Worm (Caenorhabditis elegans) whole organism, midembryonic: ENCODE data around the gene nspf-2.

Experiments used
- flt-1 ChIP-seq: fragments of 200-800 bp; sonication (Bioruptor generic); IDR thresholded peaks from 2 replicates; pipeline ENCODE4 v1.3.6; 2022; ENCODE audit warnings: missing genetic modification characterization, missing compliant biosample characterization
- klf-2 ChIP-seq: fragments of 200-800 bp; sonication (Bioruptor generic); conservative IDR thresholded peaks from 2 replicates; pipeline ENCODE4 v1.3.6; 2022; ENCODE audit warnings: missing genetic modification reagents, missing genetic modification characterization, missing compliant biosample characterization
- med-1 ChIP-seq: sonication (generic microtip); optimal IDR thresholded peaks from 2 replicates; lab custom pipeline; 2017; ENCODE audit warnings: missing genetic modification characterization, mild to moderate bottlenecking, missing compliant biosample characterization, antibody characterized with exemption, missing genetic modification reagents; ENCODE audit not compliant: insufficient read depth
- ref-1 ChIP-seq: fragments of 200-800 bp; sonication (Bioruptor generic); conservative IDR thresholded peaks from 2 replicates; pipeline ENCODE4 v1.3.6; 2022; ENCODE audit warnings: missing genetic modification reagents, missing genetic modification characterization, missing compliant biosample characterization
- tab-1 ChIP-seq: fragments of 200-800 bp; sonication (Bioruptor generic); IDR thresholded peaks from 2 replicates; pipeline ENCODE4 v1.3.6; 2022; ENCODE audit warnings: missing genetic modification characterization, missing compliant biosample characterization
- ztf-23 ChIP-seq: fragments of 200-800 bp; sonication (Bioruptor generic); IDR thresholded peaks from 2 replicates; pipeline ENCODE4 v1.3.6; 2022; ENCODE audit warnings: missing genetic modification reagents, missing genetic modification characterization, missing compliant biosample characterization
- ztf-29 ChIP-seq: fragments of 200-800 bp; sonication (Bioruptor generic); IDR thresholded peaks from 2 replicates; pipeline ENCODE4 v1.3.6; 2022; ENCODE audit warnings: missing genetic modification reagents, missing genetic modification characterization, missing compliant biosample characterization

nspf-2 gene

DNA sequence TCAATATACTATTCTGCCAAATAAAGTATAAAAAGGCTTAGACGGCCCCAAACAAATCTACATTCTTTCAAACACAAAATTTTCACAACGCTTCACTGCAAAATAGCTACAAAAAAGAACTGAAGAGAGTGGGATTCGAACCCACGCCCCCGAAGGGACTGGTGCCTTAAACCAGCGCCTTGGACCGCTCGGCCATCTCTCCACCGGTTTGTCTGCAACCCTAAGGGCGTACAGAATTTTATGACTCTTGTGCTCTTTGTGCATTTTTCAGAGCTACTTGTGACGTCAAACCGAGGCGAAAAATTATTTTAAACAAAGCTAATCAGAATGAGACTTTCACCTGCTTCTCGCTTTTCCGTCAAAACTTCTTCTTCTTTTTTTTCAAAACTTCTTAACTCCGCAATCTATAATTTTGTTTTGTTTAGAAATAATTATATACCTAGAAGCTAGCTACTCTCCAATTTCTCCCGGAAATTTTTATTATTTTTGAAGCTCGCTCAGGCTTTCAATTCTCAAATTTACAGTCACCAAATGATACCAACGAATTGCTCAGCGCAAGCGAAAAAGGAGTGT, 47.5 kb downstream of the nspf-2 start, which contains the start of gene T05A8.8:
T05A8.8 (plus strand) TSS at position 523 of the 573 bp plus-strand sequence.
- no peak for TF ChIP-seq tab-1 (GFP tag; lab: Robert Waterston, UW)
- no peak for TF ChIP-seq med-1 (GFP tag; lab: Kevin White, UChicago)
- TF ChIP-seq ztf-29 (GFP tag; lab: Robert Waterston, UW), result no peak
- no peak for TF ChIP-seq ref-1 (GFP tag; lab: Robert Waterston, UW)
- TF ChIP-seq flt-1 (GFP tag; lab: Robert Waterston, UW), result no peak
- no peak for TF ChIP-seq ztf-23 (GFP tag; lab: Robert Waterston, UW)

DNA sequence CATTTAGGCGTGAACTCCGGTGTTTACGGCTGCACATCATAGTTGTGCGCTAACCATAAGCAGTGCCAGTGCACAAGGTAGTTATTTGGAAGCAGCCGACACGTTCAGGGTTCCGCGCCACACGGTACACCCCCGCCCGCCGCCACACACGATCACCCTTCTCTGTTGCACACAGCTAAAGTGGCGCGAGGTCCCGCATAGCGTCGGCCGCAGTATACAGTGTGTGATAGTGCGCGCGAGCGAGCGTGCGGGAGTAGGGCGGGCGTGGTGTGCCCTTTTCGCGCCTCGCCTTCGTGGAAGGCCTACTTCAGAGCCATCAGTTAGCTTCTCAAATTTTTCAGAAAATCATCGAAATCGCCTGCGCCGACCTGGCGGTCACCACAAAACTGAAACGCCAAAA, 48.2 kb downstream of the nspf-2 start:
- 0 out of 2 replicates have a peak, but pooled peaks have one; percentile 16 for TF ChIP-seq tab-1 (GFP tag; lab: Robert Waterston, UW)
- no peak for TF ChIP-seq klf-2
